Worm (Caenorhabditis elegans) whole organism, L2 larva: ENCODE data around the gene gln-2.

Experiments used
- C34F6.9 ChIP-seq: fragments of 150-350 bp; optimal IDR thresholded peaks from 2 replicates; lab custom pipeline; 2014; ENCODE audit warnings: missing biosample characterization, missing genetic modification characterization
- F13H6.1 ChIP-seq: sonication (generic microtip); optimal IDR thresholded peaks from 2 replicates; lab custom pipeline; 2016; ENCODE audit warnings: missing genetic modification characterization, missing compliant biosample characterization
- R02D3.7 ChIP-seq: fragments of 150-350 bp; optimal IDR thresholded peaks from 2 replicates; lab custom pipeline; 2014; ENCODE audit warnings: missing biosample characterization, missing genetic modification characterization
- Y55F3AM.14 ChIP-seq: fragments of 200-800 bp; sonication (Bioruptor generic); optimal IDR thresholded peaks from 2 replicates; lab custom pipeline; 2018; ENCODE audit warnings: mild to moderate bottlenecking, missing genetic modification characterization, missing compliant biosample characterization
- ZK546.5 ChIP-seq: sonication (generic microtip); optimal IDR thresholded peaks from 2 replicates; lab custom pipeline; 2017; ENCODE audit warnings: missing biosample characterization, missing genetic modification characterization
- alr-1 ChIP-seq: fragments of 150-350 bp; optimal IDR thresholded peaks from 2 replicates; lab custom pipeline; 2014; ENCODE audit warnings: missing biosample characterization, missing genetic modification characterization
- aly-2 ChIP-seq: fragments of 150-350 bp; optimal IDR thresholded peaks from 2 replicates; lab custom pipeline; 2014; ENCODE audit warnings: missing biosample characterization, missing genetic modification characterization
- ama-1 ChIP-seq: fragments of 150-350 bp; optimal IDR thresholded peaks from 2 replicates; lab custom pipeline; 2018; ENCODE audit warnings: inconsistent platforms
- ceh-16 ChIP-seq: fragments of 150-350 bp; optimal IDR thresholded peaks from 2 replicates; lab custom pipeline; 2014; ENCODE audit warnings: missing biosample characterization, missing genetic modification characterization
- crh-2 ChIP-seq: sonication (generic microtip); optimal IDR thresholded peaks from 2 replicates; lab custom pipeline; 2017; ENCODE audit warnings: missing biosample characterization, missing genetic modification characterization
- dmd-4 ChIP-seq: sonication (generic microtip); optimal IDR thresholded peaks from 2 replicates; lab custom pipeline; 2017; ENCODE audit warnings: missing biosample characterization, missing genetic modification characterization
- egl-27 ChIP-seq: sonication (generic microtip); optimal IDR thresholded peaks from 3 replicates; lab custom pipeline; 2017; ENCODE audit warnings: missing biosample characterization, missing genetic modification reagents, missing genetic modification characterization
- elt-1 ChIP-seq: fragments of 150-350 bp; optimal IDR thresholded peaks from 2 replicates; lab custom pipeline; 2014; ENCODE audit warnings: missing biosample characterization, missing genetic modification characterization
- elt-3 ChIP-seq: sonication (generic microtip); optimal IDR thresholded peaks from 2 replicates; lab custom pipeline; 2017; ENCODE audit warnings: missing biosample characterization, missing genetic modification characterization
- fos-1 ChIP-seq: fragments of 150-350 bp; optimal IDR thresholded peaks from 2 replicates; lab custom pipeline; 2014; ENCODE audit warnings: missing biosample characterization, missing genetic modification characterization
- gmeb-1 ChIP-seq: fragments of 150-350 bp; optimal IDR thresholded peaks from 2 replicates; lab custom pipeline; 2014; ENCODE audit warnings: missing biosample characterization, missing genetic modification characterization
- lin-11 ChIP-seq: fragments of 150-350 bp; sonication (generic microtip); optimal IDR thresholded peaks from 2 replicates; lab custom pipeline; 2014; ENCODE audit warnings: missing biosample characterization, missing genetic modification characterization, inconsistent platforms, mixed read lengths
- lin-13 ChIP-seq: fragments of 150-350 bp; optimal IDR thresholded peaks from 2 replicates; lab custom pipeline; 2014; ENCODE audit warnings: missing biosample characterization, missing genetic modification reagents, missing genetic modification characterization
- lin-39 ChIP-seq: fragments of 150-350 bp; optimal IDR thresholded peaks from 2 replicates; lab custom pipeline; 2014; ENCODE audit warnings: missing biosample characterization, missing genetic modification reagents, missing genetic modification characterization
- lsy-2 ChIP-seq, 2 experiments: fragments of 150-350 bp in 1 of 2; sonication (generic microtip) in 1 of 2; optimal IDR thresholded peaks; 2 replicates each; lab custom pipeline; 2014 to 2017; ENCODE audit warnings: missing biosample characterization in 2 of 2, missing genetic modification characterization in 2 of 2
- mab-5 ChIP-seq: fragments of 150-350 bp; optimal IDR thresholded peaks from 2 replicates; lab custom pipeline; 2014; ENCODE audit warnings: missing biosample characterization, missing genetic modification characterization
- mbf-1 ChIP-seq: sonication (generic microtip); optimal IDR thresholded peaks from 2 replicates; lab custom pipeline; 2017; ENCODE audit warnings: missing biosample characterization, missing genetic modification characterization
- mdl-1 ChIP-seq, 2 experiments: fragments of 150-350 bp in 1 of 2; sonication (generic microtip) in 1 of 2; optimal IDR thresholded peaks; 2 replicates each; lab custom pipeline; 2017; ENCODE audit warnings: missing biosample characterization in 2 of 2, missing genetic modification characterization in 2 of 2
- nhr-10 ChIP-seq: sonication (generic microtip); optimal IDR thresholded peaks from 2 replicates; lab custom pipeline; 2017; ENCODE audit warnings: missing biosample characterization, missing genetic modification characterization
- nhr-11 ChIP-seq: fragments of 150-350 bp; optimal IDR thresholded peaks from 2 replicates; lab custom pipeline; 2014; ENCODE audit warnings: missing biosample characterization, missing genetic modification characterization
- nhr-12 ChIP-seq: fragments of 150-350 bp; optimal IDR thresholded peaks from 2 replicates; lab custom pipeline; 2014; ENCODE audit warnings: missing biosample characterization, missing genetic modification characterization
- nhr-129 ChIP-seq: fragments of 150-350 bp; optimal IDR thresholded peaks from 2 replicates; lab custom pipeline; 2014; ENCODE audit warnings: missing biosample characterization, missing genetic modification characterization
- nhr-21 ChIP-seq: fragments of 150-350 bp; optimal IDR thresholded peaks from 2 replicates; lab custom pipeline; 2014; ENCODE audit warnings: missing biosample characterization, missing genetic modification characterization
- nhr-23 ChIP-seq: fragments of 150-350 bp; optimal IDR thresholded peaks from 2 replicates; lab custom pipeline; 2014; ENCODE audit warnings: missing biosample characterization, missing genetic modification reagents, missing genetic modification characterization
- nhr-237 ChIP-seq: fragments of 150-350 bp; optimal IDR thresholded peaks from 2 replicates; lab custom pipeline; 2014; ENCODE audit warnings: missing biosample characterization, missing genetic modification characterization
- nhr-25 ChIP-seq: fragments of 150-350 bp; sonication (generic microtip); optimal IDR thresholded peaks from 3 replicates; lab custom pipeline; 2014; ENCODE audit warnings: missing biosample characterization, missing genetic modification characterization
- nhr-6 ChIP-seq: fragments of 150-350 bp; optimal IDR thresholded peaks from 2 replicates; lab custom pipeline; 2014; ENCODE audit warnings: missing biosample characterization, missing genetic modification characterization
- nhr-77 ChIP-seq: fragments of 150-350 bp; optimal IDR thresholded peaks from 2 replicates; lab custom pipeline; 2014; ENCODE audit warnings: missing biosample characterization, missing genetic modification characterization
- peb-1 ChIP-seq: fragments of 150-350 bp; optimal IDR thresholded peaks from 2 replicates; lab custom pipeline; 2014; ENCODE audit warnings: missing biosample characterization, missing genetic modification characterization
- sem-4 ChIP-seq: fragments of 150-350 bp; optimal IDR thresholded peaks from 2 replicates; lab custom pipeline; 2014; ENCODE audit warnings: missing biosample characterization, missing genetic modification reagents, missing genetic modification characterization
- skn-1 ChIP-seq: sonication (generic microtip); optimal IDR thresholded peaks from 2 replicates; lab custom pipeline; 2017; ENCODE audit warnings: missing biosample characterization, missing genetic modification characterization
- sma-3 ChIP-seq: sonication (generic microtip); optimal IDR thresholded peaks from 2 replicates; lab custom pipeline; 2016; ENCODE audit warnings: missing genetic modification reagents, missing genetic modification characterization, missing compliant biosample characterization
- sma-9 ChIP-seq, 2 experiments: fragments of 150-350 bp in 1 of 2; sonication (generic microtip) in 1 of 2; optimal IDR thresholded peaks; 2 replicates each; lab custom pipeline; 2014 to 2016; ENCODE audit warnings: missing genetic modification characterization in 2 of 2, mild to moderate bottlenecking in 1 of 2, missing biosample characterization in 1 of 2, missing compliant biosample characterization in 1 of 2, missing genetic modification reagents in 1 of 2, moderate library complexity in 1 of 2
- snpc-4 ChIP-seq: fragments of 150-350 bp; optimal IDR thresholded peaks from 2 replicates; lab custom pipeline; 2014; ENCODE audit warnings: missing biosample characterization, missing genetic modification characterization
- unc-39 ChIP-seq: fragments of 150-350 bp; optimal IDR thresholded peaks from 2 replicates; lab custom pipeline; 2014; ENCODE audit warnings: missing biosample characterization, missing genetic modification characterization
- unc-55 ChIP-seq: fragments of 150-350 bp; sonication (generic microtip); optimal IDR thresholded peaks from 3 replicates; lab custom pipeline; 2014; ENCODE audit warnings: missing biosample characterization, missing genetic modification reagents, missing genetic modification characterization
- unc-62 ChIP-seq: fragments of 150-350 bp; optimal IDR thresholded peaks from 2 replicates; lab custom pipeline; 2014; ENCODE audit warnings: missing biosample characterization, missing genetic modification reagents, missing genetic modification characterization
- zag-1 ChIP-seq: fragments of 150-350 bp; optimal IDR thresholded peaks from 2 replicates; lab custom pipeline; 2014; ENCODE audit warnings: missing biosample characterization, missing genetic modification characterization
- ztf-1 ChIP-seq: fragments of 200-800 bp; sonication (Bioruptor generic); conservative IDR thresholded peaks from 2 replicates; pipeline ENCODE4 v1.3.6; 2022; ENCODE audit warnings: missing genetic modification characterization, missing compliant biosample characterization
- ztf-11 ChIP-seq: sonication (generic microtip); optimal IDR thresholded peaks from 2 replicates; lab custom pipeline; 2017; ENCODE audit warnings: missing biosample characterization, missing genetic modification characterization
- ztf-4 ChIP-seq: fragments of 150-350 bp; optimal IDR thresholded peaks from 2 replicates; lab custom pipeline; 2014; ENCODE audit warnings: missing biosample characterization, missing genetic modification characterization

The gln-2 gene

ce11 chrIII:9905307-9905706, 39.3 kb downstream of the gln-2 start:
- no peak for TF ChIP-seq mab-5 (tag; lab: Kevin White, UChicago)
- TF ChIP-seq ceh-16 (tag; lab: Kevin White, UChicago), result no peak
- TF ChIP-seq egl-27, result no peak
- TF ChIP-seq crh-2 (tag; lab: Kevin White, UChicago), result no peak
- no peak for TF ChIP-seq gmeb-1 (tag; lab: Kevin White, UChicago)
- TF ChIP-seq nhr-77 (tag; lab: Kevin White, UChicago), result no peak
- TF ChIP-seq mdl-1 (tag; optimal IDR thresholded peaks at IDR 0.05; lab: Kevin White, UChicago), result no peak
- TF ChIP-seq peb-1 (tag; lab: Kevin White, UChicago), result no peak
- no peak for TF ChIP-seq ztf-4
- no peak for TF ChIP-seq R02D3.7 (tag; lab: Kevin White, UChicago)
- TF ChIP-seq unc-62 (GFP tag; lab: Kevin White, UChicago), result no peak
- TF ChIP-seq nhr-10 (tag; lab: Kevin White, UChicago), result no peak
- no peak for TF ChIP-seq zag-1 (tag; lab: Kevin White, UChicago)
- TF ChIP-seq nhr-11 (tag; lab: Kevin White, UChicago), result no peak
- TF ChIP-seq lin-11 (tag; lab: Kevin White, UChicago), result no peak
- peak; percentile 66 for TF ChIP-seq C34F6.9
- TF ChIP-seq lsy-2 (tag; optimal IDR thresholded peaks at IDR 0.05; lab: Kevin White, UChicago), result no peak
- TF ChIP-seq sma-9 (GFP tag; optimal IDR thresholded peaks at IDR 0.05; lab: Kevin White, UChicago), result peak; percentile 8
- no peak for TF ChIP-seq sma-9 (tag; optimal IDR thresholded peaks at IDR 0.05; lab: Kevin White, UChicago)
- no peak for TF ChIP-seq nhr-237 (tag; lab: Kevin White, UChicago)
- TF ChIP-seq nhr-6 (tag; lab: Kevin White, UChicago), result no peak
- TF ChIP-seq elt-3 (tag; lab: Kevin White, UChicago), result no peak
- TF ChIP-seq ztf-11, result no peak
- TF ChIP-seq unc-39 (tag; lab: Kevin White, UChicago), result no peak
- TF ChIP-seq nhr-12, result no peak
- no peak for TF ChIP-seq Y55F3AM.14
- TF ChIP-seq lin-13 (GFP tag; lab: Kevin White, UChicago), result no peak
- TF ChIP-seq skn-1 (tag; lab: Kevin White, UChicago), result no peak
- TF ChIP-seq nhr-129, result peak; percentile 78
- no peak for TF ChIP-seq nhr-25 (tag; lab: Kevin White, UChicago)
- peak; percentile 16 for TF ChIP-seq fos-1 (tag; lab: Kevin White, UChicago)
- TF ChIP-seq ZK546.5, result no peak
- TF ChIP-seq nhr-21, result no peak
- TF ChIP-seq ama-1 (lab: Kevin White, UChicago), result peak; percentile 16
- TF ChIP-seq aly-2 (tag; lab: Kevin White, UChicago), result no peak
- no peak for TF ChIP-seq sma-3 (GFP tag; lab: Kevin White, UChicago)
- peak; percentile 3 for TF ChIP-seq unc-55
- TF ChIP-seq elt-1 (tag; lab: Kevin White, UChicago), result no peak
- TF ChIP-seq lin-39, result no peak
- no peak for TF ChIP-seq mbf-1

ce11 chrIII:9903694-9904292, 40.8 kb downstream of the gln-2 start:
- TF ChIP-seq F13H6.1 (tag; lab: Kevin White, UChicago) (no peak), nhr-129 (no peak), nhr-237 (tag; lab: Kevin White, UChicago) (no peak), skn-1 (tag; lab: Kevin White, UChicago) (no peak), nhr-11 (tag; lab: Kevin White, UChicago) (no peak), elt-1 (tag; lab: Kevin White, UChicago) (no peak), nhr-23 (tag; lab: Kevin White, UChicago) (no peak), mdl-1 (tag; optimal IDR thresholded peaks at IDR 0.05; lab: Kevin White, UChicago) (no peak), nhr-21 (no peak), ztf-1 (GFP tag; lab: Robert Waterston, UW) (no peak), mbf-1 (no peak), unc-55 (peak; percentile 42), fos-1 (tag; lab: Kevin White, UChicago) (peak; percentile 59), nhr-10 (tag; lab: Kevin White, UChicago) (no peak), unc-62 (GFP tag; lab: Kevin White, UChicago) (no peak), lin-39 (no peak), lin-13 (GFP tag; lab: Kevin White, UChicago) (no peak), nhr-77 (tag; lab: Kevin White, UChicago) (no peak), nhr-6 (tag; lab: Kevin White, UChicago) (no peak), lsy-2 (tag; optimal IDR thresholded peaks at IDR 0.05; lab: Kevin White, UChicago) (no peak), sem-4 (no peak), crh-2 (tag; lab: Kevin White, UChicago) (peak; percentile 21), sma-9 (GFP tag; optimal IDR thresholded peaks at IDR 0.05; lab: Kevin White, UChicago) (no peak), sma-9 (tag; optimal IDR thresholded peaks at IDR 0.05; lab: Kevin White, UChicago) (no peak), sma-3 (GFP tag; lab: Kevin White, UChicago) (no peak), nhr-12 (no peak), mab-5 (tag; lab: Kevin White, UChicago) (no peak), alr-1 (tag; lab: Kevin White, UChicago) (no peak), gmeb-1 (tag; lab: Kevin White, UChicago) (peak; percentile 26), ceh-16 (tag; lab: Kevin White, UChicago) (no peak), egl-27 (no peak), zag-1 (tag; lab: Kevin White, UChicago) (no peak), nhr-25 (tag; lab: Kevin White, UChicago) (no peak), unc-39 (tag; lab: Kevin White, UChicago) (no peak), elt-3 (tag; lab: Kevin White, UChicago) (no peak), ztf-4 (no peak), lin-11 (tag; lab: Kevin White, UChicago) (no peak), R02D3.7 (tag; lab: Kevin White, UChicago) (no peak), C34F6.9 (peak; percentile 49), ZK546.5 (no peak), dmd-4 (tag; lab: Kevin White, UChicago) (no peak), ztf-11 (no peak), aly-2 (tag; lab: Kevin White, UChicago) (no peak), peb-1 (tag; lab: Kevin White, UChicago) (no peak), snpc-4 (tag; lab: Kevin White, UChicago) (no peak)
